Worm (Caenorhabditis elegans): ENCODE measurements around the gene irld-27.
"Not testable (repeated sequence)": the region's sequence is repeated elsewhere in the genome, so short reads cannot be mapped to it uniquely, and the experiment has no call there.

DNA sequence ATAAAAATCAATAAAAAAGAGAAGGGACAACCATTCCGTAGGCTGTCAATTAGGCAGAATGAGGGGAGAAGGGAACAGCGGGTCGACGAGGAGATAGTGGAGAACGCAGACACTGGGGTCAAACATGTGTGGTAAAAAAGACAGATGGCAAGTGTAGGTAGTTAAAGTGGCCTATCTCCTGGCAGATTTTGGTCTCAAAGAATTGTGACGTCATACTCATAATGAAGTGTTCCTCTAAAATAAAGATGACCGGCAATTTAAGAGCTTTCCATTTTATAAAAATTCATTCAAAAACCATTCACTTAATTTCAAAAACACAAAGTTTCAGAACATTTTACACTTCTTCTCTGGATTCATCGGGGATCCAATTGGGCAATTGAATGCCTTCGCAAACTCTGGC is 22.2 kb upstream of the irld-27 start:
- not testable (repeated sequence) for TF ChIP-seq lin-13, snpc-4, elt-3 (tag; optimal IDR thresholded peaks at IDR 0.05)

Measured in whole organism, mixed stage, embryonic.